Worm (Caenorhabditis elegans) whole organism, midembryonic: ENCODE measurements around the gene AH6.3.

Experiments
- T22C8.4 ChIP-seq: fragments of 200-800 bp; sonication (Bioruptor generic); IDR thresholded peaks from 2 replicates; pipeline ENCODE4 v1.3.6; 2022; ENCODE audit warnings: missing genetic modification characterization, missing compliant biosample characterization
- flt-1 ChIP-seq: fragments of 200-800 bp; sonication (Bioruptor generic); IDR thresholded peaks from 2 replicates; pipeline ENCODE4 v1.3.6; 2022; ENCODE audit warnings: missing genetic modification characterization, missing compliant biosample characterization
- klf-2 ChIP-seq: fragments of 200-800 bp; sonication (Bioruptor generic); conservative IDR thresholded peaks from 2 replicates; pipeline ENCODE4 v1.3.6; 2022; ENCODE audit warnings: missing genetic modification reagents, missing genetic modification characterization, missing compliant biosample characterization
- tab-1 ChIP-seq: fragments of 200-800 bp; sonication (Bioruptor generic); IDR thresholded peaks from 2 replicates; pipeline ENCODE4 v1.3.6; 2022; ENCODE audit warnings: missing genetic modification characterization, missing compliant biosample characterization

DNA sequence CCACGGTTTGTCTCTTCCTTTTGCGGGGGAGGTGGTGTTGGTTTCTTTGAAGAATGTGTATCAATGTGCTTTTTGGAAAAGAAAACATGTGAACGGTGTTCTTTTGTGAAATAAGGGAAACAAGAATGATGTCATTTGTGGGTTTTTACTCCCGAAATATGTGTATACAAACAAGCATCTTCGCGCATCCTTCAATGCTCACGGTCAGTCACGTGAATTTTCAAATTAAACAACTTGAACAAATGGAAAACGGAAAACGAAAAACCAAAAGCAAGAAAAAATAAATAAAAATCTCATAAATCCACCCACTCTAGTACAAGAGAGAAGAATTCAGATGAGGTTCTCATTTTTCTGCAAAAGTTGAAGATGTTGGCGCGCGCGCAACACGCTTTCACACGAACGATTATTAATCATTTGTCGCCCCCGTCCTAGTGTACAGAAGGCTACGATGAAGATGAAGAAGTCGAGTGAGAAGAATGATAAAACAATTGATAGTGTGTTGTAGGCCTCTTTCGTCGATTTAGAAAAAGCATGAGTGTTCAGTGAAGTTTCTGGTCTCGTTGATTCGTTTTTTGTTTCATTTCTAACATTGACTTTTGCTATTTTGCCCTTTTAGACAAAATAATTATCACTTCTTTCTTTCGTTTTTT lies 33.6 kb upstream of the AH6.3 start:
- TF ChIP-seq klf-2 (GFP tag; lab: Robert Waterston, UW) (no peak), tab-1 (GFP tag; lab: Robert Waterston, UW) (no peak), flt-1 (GFP tag; lab: Robert Waterston, UW) (no peak), T22C8.4 (GFP tag; lab: Robert Waterston, UW) (no peak)
